Worm (Caenorhabditis elegans) whole organism, L4 larva: Measurements from ENCODE around the gene F54D5.15.

Experiments used
- F37D6.2 ChIP-seq: sonication (generic microtip); optimal IDR thresholded peaks from 2 replicates; lab custom pipeline; 2016; ENCODE audit warnings: mild to moderate bottlenecking, missing genetic modification characterization, missing compliant biosample characterization
- Y105C5A.15 ChIP-seq: fragments of 200-800 bp; sonication (Bioruptor generic); IDR thresholded peaks from 2 replicates; pipeline ENCODE4 v1.3.6; 2022; ENCODE audit warnings: missing genetic modification characterization, missing compliant biosample characterization
- Y48G9A.11 ChIP-seq: fragments of 200-800 bp; sonication (Bioruptor generic); IDR thresholded peaks from 2 replicates; pipeline ENCODE4 v1.3.6; 2022; ENCODE audit warnings: missing genetic modification reagents, missing genetic modification characterization, missing compliant biosample characterization
- Y5F2A.4 ChIP-seq: fragments of 200-800 bp; sonication (Bioruptor generic); optimal IDR thresholded peaks from 2 replicates; lab custom pipeline; 2018; ENCODE audit warnings: mild to moderate bottlenecking, missing genetic modification characterization, missing compliant biosample characterization
- ZK337.2 ChIP-seq: fragments of 200-800 bp; sonication (Bioruptor generic); IDR thresholded peaks from 2 replicates; pipeline ENCODE4 v1.3.6; 2022; ENCODE audit warnings: missing genetic modification reagents, missing genetic modification characterization, missing compliant biosample characterization
- ceh-20 ChIP-seq: fragments of 200-800 bp; sonication (Bioruptor generic); IDR thresholded peaks from 2 replicates; pipeline ENCODE4 v1.3.6; 2022; ENCODE audit warnings: missing genetic modification reagents, missing genetic modification characterization, missing compliant biosample characterization
- ceh-28 ChIP-seq: fragments of 150-350 bp; optimal IDR thresholded peaks from 2 replicates; lab custom pipeline; 2014; ENCODE audit warnings: missing biosample characterization, missing genetic modification reagents, missing genetic modification characterization
- cey-2 ChIP-seq: sonication (generic microtip); optimal IDR thresholded peaks from 3 replicates; lab custom pipeline; 2017; ENCODE audit warnings: missing genetic modification characterization, mild to moderate bottlenecking, missing compliant biosample characterization, antibody characterized with exemption, borderline replicate concordance; ENCODE audit not compliant: insufficient read depth
- daf-16 ChIP-seq, 3 experiments: sonication (generic microtip); optimal IDR thresholded peaks; 2 replicates each; lab custom pipeline; 2016 to 2017; ENCODE audit warnings: missing genetic modification characterization in 3 of 3, missing genetic modification reagents in 3 of 3, mild to moderate bottlenecking in 2 of 3, missing compliant biosample characterization in 2 of 3, missing biosample characterization in 1 of 3, moderate library complexity in 1 of 3
- dmd-6 ChIP-seq: fragments of 200-800 bp; sonication (Bioruptor generic); IDR thresholded peaks from 2 replicates; pipeline ENCODE4 v1.3.6; 2022; ENCODE audit warnings: missing genetic modification reagents, missing genetic modification characterization, missing compliant biosample characterization
- dmd-8 ChIP-seq: fragments of 200-800 bp; sonication (Bioruptor generic); IDR thresholded peaks from 2 replicates; pipeline ENCODE4 v1.3.6; 2022; ENCODE audit warnings: missing genetic modification characterization, missing compliant biosample characterization
- hlh-11 ChIP-seq: fragments of 200-800 bp; sonication (Bioruptor generic); optimal IDR thresholded peaks from 2 replicates; lab custom pipeline; 2018; ENCODE audit warnings: mild to moderate bottlenecking, missing genetic modification characterization, missing compliant biosample characterization
- lim-7 ChIP-seq: fragments of 200-800 bp; sonication (Bioruptor generic); IDR thresholded peaks from 2 replicates; pipeline ENCODE4 v1.3.6; 2022; ENCODE audit warnings: missing genetic modification characterization, missing compliant biosample characterization
- lin-13 ChIP-seq: fragments of 150-350 bp; optimal IDR thresholded peaks from 2 replicates; lab custom pipeline; 2014; ENCODE audit warnings: missing biosample characterization, missing genetic modification reagents, missing genetic modification characterization
- lin-29 ChIP-seq: fragments of 200-800 bp; sonication (Bioruptor generic); IDR thresholded peaks from 2 replicates; pipeline ENCODE4 v1.3.6; 2022; ENCODE audit warnings: missing genetic modification reagents, missing genetic modification characterization, missing compliant biosample characterization
- lir-3 ChIP-seq: sonication (generic microtip); optimal IDR thresholded peaks from 2 replicates; lab custom pipeline; 2016; ENCODE audit warnings: mild to moderate bottlenecking, missing genetic modification characterization, missing compliant biosample characterization
- madf-9 ChIP-seq: fragments of 200-800 bp; sonication (Bioruptor generic); conservative IDR thresholded peaks from 2 replicates; pipeline ENCODE4 v1.3.6; 2022; ENCODE audit warnings: missing genetic modification reagents, missing genetic modification characterization, missing compliant biosample characterization
- mep-1 ChIP-seq: fragments of 150-350 bp; sonication (generic microtip); optimal IDR thresholded peaks from 3 replicates; lab custom pipeline; 2014; ENCODE audit warnings: missing biosample characterization, missing genetic modification characterization
- mes-2 ChIP-seq: sonication (generic microtip); optimal IDR thresholded peaks from 2 replicates; lab custom pipeline; 2016; ENCODE audit warnings: missing genotype, mild to moderate bottlenecking, missing genetic modification characterization, missing compliant biosample characterization; ENCODE audit not compliant: poor library complexity, severe bottlenecking
- mxl-2 ChIP-seq: fragments of 200-800 bp; sonication (Bioruptor generic); conservative IDR thresholded peaks from 2 replicates; pipeline ENCODE4 v1.3.6; 2022; ENCODE audit warnings: missing genetic modification reagents, missing genetic modification characterization, missing compliant biosample characterization
- nhr-11 ChIP-seq: fragments of 150-350 bp; optimal IDR thresholded peaks from 2 replicates; lab custom pipeline; 2014; ENCODE audit warnings: missing biosample characterization, missing genetic modification characterization
- nhr-111 ChIP-seq: fragments of 200-800 bp; sonication (Bioruptor generic); optimal IDR thresholded peaks from 2 replicates; lab custom pipeline; 2018; ENCODE audit warnings: mild to moderate bottlenecking, missing genetic modification characterization, missing compliant biosample characterization
- nhr-25 ChIP-seq: sonication (generic microtip); optimal IDR thresholded peaks from 2 replicates; lab custom pipeline; 2017; ENCODE audit warnings: missing genetic modification characterization, mild to moderate bottlenecking, missing compliant biosample characterization, antibody characterized with exemption, moderate library complexity, borderline replicate concordance; ENCODE audit not compliant: insufficient read depth
- nhr-28 ChIP-seq: fragments of 150-350 bp; optimal IDR thresholded peaks from 2 replicates; lab custom pipeline; 2014; ENCODE audit warnings: missing biosample characterization, missing genetic modification characterization
- nhr-76 ChIP-seq: fragments of 150-350 bp; optimal IDR thresholded peaks from 2 replicates; lab custom pipeline; 2014; ENCODE audit warnings: missing biosample characterization, missing genetic modification characterization
- nhr-77 ChIP-seq: fragments of 150-350 bp; optimal IDR thresholded peaks from 2 replicates; lab custom pipeline; 2014; ENCODE audit warnings: missing biosample characterization, missing genetic modification characterization
- pha-4 ChIP-seq, 2 experiments: fragments of 150-350 bp in 1 of 2; fragments of 200-800 bp in 1 of 2; sonication (Bioruptor generic) in 1 of 2; IDR thresholded peaks in 1 of 2; optimal IDR thresholded peaks in 1 of 2; 2 replicates each; pipeline versions ENCODE4 v1.3.6 to Lab custom; 2014 to 2022; ENCODE audit warnings: missing genetic modification characterization in 2 of 2, missing genetic modification reagents in 2 of 2, missing biosample characterization in 1 of 2, missing compliant biosample characterization in 1 of 2
- php-3 ChIP-seq: fragments of 200-800 bp; sonication (Bioruptor generic); IDR thresholded peaks from 2 replicates; pipeline ENCODE4 v1.3.6; 2022; ENCODE audit warnings: missing genetic modification reagents, missing genetic modification characterization, missing compliant biosample characterization
- pqm-1 ChIP-seq: sonication (generic microtip); optimal IDR thresholded peaks from 2 replicates; lab custom pipeline; 2017; ENCODE audit warnings: missing biosample characterization, missing genetic modification characterization
- saeg-2 ChIP-seq: fragments of 200-800 bp; sonication (Bioruptor generic); IDR thresholded peaks from 2 replicates; pipeline ENCODE4 v1.3.6; 2022; ENCODE audit warnings: missing genetic modification reagents, missing genetic modification characterization, missing compliant biosample characterization
- sdz-12 ChIP-seq: fragments of 200-800 bp; sonication (Bioruptor generic); optimal IDR thresholded peaks from 2 replicates; lab custom pipeline; 2018; ENCODE audit warnings: mild to moderate bottlenecking, missing genetic modification characterization, missing compliant biosample characterization
- unc-130 ChIP-seq: sonication (generic microtip); optimal IDR thresholded peaks from 2 replicates; lab custom pipeline; 2016; ENCODE audit warnings: missing genetic modification reagents, missing genetic modification characterization, missing compliant biosample characterization
- zag-1 ChIP-seq: fragments of 150-350 bp; optimal IDR thresholded peaks from 2 replicates; lab custom pipeline; 2014; ENCODE audit warnings: missing biosample characterization, missing genetic modification characterization
- zfp-2 ChIP-seq: sonication (generic microtip); optimal IDR thresholded peaks from 2 replicates; lab custom pipeline; 2016; ENCODE audit warnings: mild to moderate bottlenecking, missing genetic modification characterization, missing compliant biosample characterization
- ztf-11 ChIP-seq: fragments of 150-350 bp; optimal IDR thresholded peaks from 2 replicates; lab custom pipeline; 2014; ENCODE audit warnings: missing biosample characterization, missing genetic modification characterization

Gene F54D5.15

DNA sequence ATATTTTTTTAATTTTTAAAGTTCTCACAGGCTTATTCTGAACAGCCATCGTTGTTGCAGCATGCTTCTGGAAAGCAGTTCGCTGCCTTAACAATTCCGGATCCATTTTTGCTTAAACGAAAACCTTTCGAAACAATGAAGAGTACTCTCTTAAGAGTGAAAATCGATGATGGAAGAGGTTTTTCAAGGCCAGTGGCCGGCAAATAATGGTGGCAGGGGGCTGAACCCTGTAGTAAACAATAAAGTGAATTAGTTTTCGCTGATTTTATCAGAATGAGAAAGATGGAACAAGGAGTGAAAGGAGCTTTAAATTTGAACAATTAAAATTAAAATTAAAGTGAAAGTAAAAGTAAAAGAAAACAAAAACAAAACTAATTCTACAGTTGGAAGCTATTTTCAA lies 21.6 kb downstream of the F54D5.15 start, which contains the start of gene gtf-2E2 (continued):
- TF ChIP-seq ZK337.2 (GFP tag; lab: Robert Waterston, UW) = no peak
- TF ChIP-seq Y105C5A.15 (GFP tag; lab: Robert Waterston, UW) = no peak
- no peak for TF ChIP-seq Y48G9A.11 (GFP tag; lab: Robert Waterston, UW)
- TF ChIP-seq php-3 = no peak
- no peak for TF ChIP-seq Y5F2A.4 (GFP tag; lab: Kevin White, UChicago)
- TF ChIP-seq mes-2 (tag; lab: Kevin White, UChicago) = peak; percentile 82
- TF ChIP-seq, all 104 proteins: peak for 13

DNA sequence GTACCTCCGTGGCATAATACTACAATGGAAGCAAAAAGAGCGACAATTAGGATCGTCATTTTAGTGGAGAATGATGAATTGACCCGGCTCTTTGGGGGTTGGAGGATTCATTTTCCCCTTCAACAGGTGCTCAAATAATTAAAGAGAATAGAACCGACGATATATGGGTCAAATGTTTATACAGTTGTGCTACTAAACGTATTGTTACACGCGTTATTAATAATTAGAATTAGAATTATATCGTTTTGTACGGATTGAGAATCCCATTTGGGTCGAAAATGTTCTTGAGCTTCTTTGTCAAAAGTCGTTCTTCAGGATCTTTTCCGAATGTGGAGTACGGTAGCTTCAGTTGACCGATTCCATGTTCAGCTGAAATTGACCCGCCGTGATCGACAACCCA lies 25.3 kb downstream of the F54D5.15 start, which contains the start of gene Y62F5A.9:
Gene Y62F5A.9 (minus strand): TSS at position 101 of the 400 bp plus-strand sequence.
- TF ChIP-seq dmd-8 (GFP tag; lab: Robert Waterston, UW) (0 out of 2 replicates have a peak, but pooled peaks have one; percentile 5), ztf-11 (tag; lab: Kevin White, UChicago) (no peak), saeg-2 (GFP tag; lab: Robert Waterston, UW) (no peak), daf-16 (GFP tag; optimal IDR thresholded peaks at IDR 0.05; lab: Kevin White, UChicago) (no peak), daf-16 (tag; optimal IDR thresholded peaks at IDR 0.05; lab: Kevin White, UChicago) (peak; percentile 32), F37D6.2 (tag; lab: Kevin White, UChicago) (no peak), lin-13 (GFP tag; lab: Kevin White, UChicago) (no peak), lir-3 (tag; lab: Kevin White, UChicago) (no peak), pha-4 (GFP tag; IDR thresholded peaks at IDR 0.05; lab: Robert Waterston, UW) (no peak), pha-4 (tag; optimal IDR thresholded peaks at IDR 0.05; lab: Kevin White, UChicago) (no peak), nhr-76 (tag; lab: Kevin White, UChicago) (no peak), unc-130 (GFP tag; lab: Kevin White, UChicago) (no peak), nhr-77 (tag; lab: Kevin White, UChicago) (no peak), mep-1 (no peak), ceh-20 (GFP tag; lab: Robert Waterston, UW) (no peak), madf-9 (GFP tag; lab: Robert Waterston, UW) (no peak), pqm-1 (tag; lab: Kevin White, UChicago) (no peak), lin-29 (GFP tag; lab: Robert Waterston, UW) (no peak), mxl-2 (GFP tag; lab: Robert Waterston, UW) (no peak), nhr-25 (tag; lab: Kevin White, UChicago) (no peak), cey-2 (tag; lab: Kevin White, UChicago) (no peak), nhr-28 (tag; lab: Kevin White, UChicago) (no peak), lim-7 (0 out of 2 replicates have a peak, but pooled peaks have one; percentile 10), sdz-12 (GFP tag; lab: Kevin White, UChicago) (no peak), hlh-11 (tag; lab: Kevin White, UChicago) (no peak)

DNA sequence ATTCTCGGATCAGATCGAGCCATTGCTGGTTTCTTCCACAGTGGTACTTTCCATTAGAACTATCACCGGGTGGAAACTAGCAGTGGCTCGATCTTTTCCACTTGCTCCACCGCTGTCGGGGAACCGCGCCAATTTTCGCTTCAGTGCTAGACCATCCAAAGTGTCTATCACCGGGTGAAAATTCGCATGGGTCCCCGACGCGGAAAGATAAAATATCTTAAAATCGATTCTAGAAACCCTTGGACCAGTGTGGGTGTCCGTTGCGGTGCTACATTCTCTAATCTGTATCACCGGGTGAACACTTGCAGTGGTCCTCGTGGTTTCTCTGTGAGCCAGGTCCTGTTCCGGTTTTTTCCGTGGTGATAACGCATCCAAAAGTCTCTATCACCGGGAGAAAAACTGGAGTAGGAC lies 26.4 kb downstream of the F54D5.15 start:
- TF ChIP-seq nhr-11 (no peak), zag-1 (tag; lab: Kevin White, UChicago) (no peak), dmd-6 (no peak), zfp-2 (tag; lab: Kevin White, UChicago) (no peak), ceh-28 (tag; lab: Kevin White, UChicago) (no peak), nhr-111 (GFP tag; lab: Kevin White, UChicago) (no peak)
